Worm (Caenorhabditis elegans) whole organism, late embryonic: Measurements from ENCODE around the gene F28F9.3.

Experiments
- C08G9.2 ChIP-seq: sonication (generic microtip); optimal IDR thresholded peaks from 2 replicates; lab custom pipeline; 2016; ENCODE audit warnings: mild to moderate bottlenecking, missing genetic modification characterization, moderate library complexity, missing compliant biosample characterization
- T23F11.4 ChIP-seq: fragments of 200-800 bp; sonication (Bioruptor generic); optimal IDR thresholded peaks from 2 replicates; lab custom pipeline; 2018; ENCODE audit warnings: mild to moderate bottlenecking, missing genetic modification characterization, missing compliant biosample characterization
- Y22D7AL.16 ChIP-seq: sonication (generic microtip); optimal IDR thresholded peaks from 2 replicates; lab custom pipeline; 2016; ENCODE audit warnings: missing genetic modification characterization, missing compliant biosample characterization
- ahr-1 ChIP-seq: sonication (generic microtip); optimal IDR thresholded peaks from 2 replicates; lab custom pipeline; 2016; ENCODE audit warnings: missing genetic modification characterization, missing compliant biosample characterization
- ama-1 ChIP-seq: fragments of 150-350 bp; optimal IDR thresholded peaks from 2 replicates; lab custom pipeline; 2014
- ceh-14 ChIP-seq: sonication (generic microtip); optimal IDR thresholded peaks from 2 replicates; lab custom pipeline; 2016; ENCODE audit warnings: missing genotype, missing genetic modification characterization, missing compliant biosample characterization
- ceh-19 ChIP-seq: fragments of 200-800 bp; sonication (Bioruptor generic); optimal IDR thresholded peaks from 2 replicates; lab custom pipeline; 2018; ENCODE audit warnings: mild to moderate bottlenecking, missing genetic modification characterization, missing compliant biosample characterization
- ceh-2 ChIP-seq: sonication (generic microtip); optimal IDR thresholded peaks from 2 replicates; lab custom pipeline; 2016; ENCODE audit warnings: missing genotype, missing genetic modification characterization, missing compliant biosample characterization
- ceh-22 ChIP-seq: sonication (generic microtip); optimal IDR thresholded peaks from 2 replicates; lab custom pipeline; 2017; ENCODE audit warnings: missing biosample characterization, missing genetic modification characterization
- ceh-31 ChIP-seq: sonication (generic microtip); optimal IDR thresholded peaks from 2 replicates; lab custom pipeline; 2016; ENCODE audit warnings: missing genetic modification characterization, missing compliant biosample characterization
- ceh-34 ChIP-seq: sonication (generic microtip); optimal IDR thresholded peaks from 2 replicates; lab custom pipeline; 2016; ENCODE audit warnings: mild to moderate bottlenecking, missing genetic modification characterization, missing compliant biosample characterization
- ceh-48 ChIP-seq: sonication (generic microtip); optimal IDR thresholded peaks from 2 replicates; lab custom pipeline; 2016; ENCODE audit warnings: missing genetic modification characterization, inconsistent platforms, missing compliant biosample characterization
- ceh-6 ChIP-seq: fragments of 200-800 bp; sonication (Bioruptor generic); optimal IDR thresholded peaks from 2 replicates; lab custom pipeline; 2018; ENCODE audit warnings: mild to moderate bottlenecking, missing genetic modification characterization, missing compliant biosample characterization
- elt-2 ChIP-seq: sonication (generic microtip); optimal IDR thresholded peaks from 2 replicates; lab custom pipeline; 2016; ENCODE audit warnings: missing genetic modification reagents, missing genetic modification characterization, missing compliant biosample characterization
- eyg-1 ChIP-seq: sonication (generic microtip); optimal IDR thresholded peaks from 2 replicates; lab custom pipeline; 2016; ENCODE audit warnings: missing genotype, missing genetic modification characterization, missing compliant biosample characterization
- fax-1 ChIP-seq: sonication (generic microtip); optimal IDR thresholded peaks from 2 replicates; lab custom pipeline; 2016; ENCODE audit warnings: missing genotype, missing genetic modification characterization, missing compliant biosample characterization
- fkh-10 ChIP-seq: fragments of 150-350 bp; optimal IDR thresholded peaks from 2 replicates; lab custom pipeline; 2014; ENCODE audit warnings: missing biosample characterization, missing genetic modification reagents, missing genetic modification characterization
- gmeb-2 ChIP-seq: sonication (generic microtip); optimal IDR thresholded peaks from 2 replicates; lab custom pipeline; 2016; ENCODE audit warnings: missing genetic modification characterization, inconsistent platforms, missing compliant biosample characterization
- hlh-30 ChIP-seq: sonication (generic microtip); optimal IDR thresholded peaks from 2 replicates; lab custom pipeline; 2017; ENCODE audit warnings: antibody characterized with exemption, missing genetic modification characterization, missing compliant biosample characterization; ENCODE audit not compliant: insufficient read depth
- hlh-6 ChIP-seq: sonication (generic microtip); optimal IDR thresholded peaks from 2 replicates; lab custom pipeline; 2016; ENCODE audit warnings: missing genotype, missing genetic modification characterization, missing compliant biosample characterization
- hlh-8 ChIP-seq: sonication (generic microtip); optimal IDR thresholded peaks from 2 replicates; lab custom pipeline; 2016; ENCODE audit warnings: missing genotype, missing genetic modification characterization, missing compliant biosample characterization
- lim-6 ChIP-seq: sonication (generic microtip); optimal IDR thresholded peaks from 2 replicates; lab custom pipeline; 2016; ENCODE audit warnings: missing genetic modification characterization, missing compliant biosample characterization
- lin-11 ChIP-seq: fragments of 200-800 bp; sonication (Bioruptor generic); optimal IDR thresholded peaks from 2 replicates; lab custom pipeline; 2018; ENCODE audit warnings: mild to moderate bottlenecking, missing genetic modification characterization, missing compliant biosample characterization
- mec-3 ChIP-seq: sonication (generic microtip); optimal IDR thresholded peaks from 2 replicates; lab custom pipeline; 2016; ENCODE audit warnings: borderline replicate concordance, missing genetic modification characterization, missing compliant biosample characterization
- nfya-1 ChIP-seq: sonication (generic microtip); optimal IDR thresholded peaks from 2 replicates; lab custom pipeline; 2017; ENCODE audit warnings: missing genetic modification characterization, mild to moderate bottlenecking, missing compliant biosample characterization, antibody characterized with exemption, moderate library complexity
- npax-4 ChIP-seq: sonication (generic microtip); optimal IDR thresholded peaks from 2 replicates; lab custom pipeline; 2016; ENCODE audit warnings: missing genetic modification characterization, missing compliant biosample characterization
- odd-2 ChIP-seq: sonication (generic microtip); optimal IDR thresholded peaks from 2 replicates; lab custom pipeline; 2017; ENCODE audit warnings: antibody characterized with exemption, mild to moderate bottlenecking, missing genetic modification characterization, missing compliant biosample characterization
- pat-9 ChIP-seq: fragments of 200-800 bp; sonication (Bioruptor generic); optimal IDR thresholded peaks from 2 replicates; lab custom pipeline; 2018; ENCODE audit warnings: mild to moderate bottlenecking, missing genetic modification characterization, moderate library complexity, missing compliant biosample characterization
- pha-2 ChIP-seq: sonication (generic microtip); optimal IDR thresholded peaks from 2 replicates; lab custom pipeline; 2017; ENCODE audit warnings: mild to moderate bottlenecking, missing genetic modification characterization, missing compliant biosample characterization
- pqm-1 ChIP-seq: sonication (generic microtip); optimal IDR thresholded peaks from 2 replicates; lab custom pipeline; 2016; ENCODE audit warnings: missing genetic modification characterization, missing compliant biosample characterization
- ref-2 ChIP-seq: sonication (generic microtip); optimal IDR thresholded peaks from 2 replicates; lab custom pipeline; 2016; ENCODE audit warnings: missing genetic modification characterization, missing compliant biosample characterization
- rnt-1 ChIP-seq: sonication (generic microtip); optimal IDR thresholded peaks from 2 replicates; lab custom pipeline; 2016; ENCODE audit warnings: missing genetic modification characterization, missing compliant biosample characterization
- sdc-2 ChIP-seq: sonication (generic microtip); optimal IDR thresholded peaks from 2 replicates; lab custom pipeline; 2016; ENCODE audit warnings: missing genotype, missing genetic modification characterization, missing compliant biosample characterization
- sox-2 ChIP-seq: fragments of 200-800 bp; sonication (Bioruptor generic); IDR thresholded peaks from 2 replicates; pipeline ENCODE4 v1.3.6; 2022; ENCODE audit warnings: missing genetic modification reagents, missing genetic modification characterization, missing compliant biosample characterization
- sox-4 ChIP-seq: sonication (generic microtip); optimal IDR thresholded peaks from 2 replicates; lab custom pipeline; 2017; ENCODE audit warnings: mild to moderate bottlenecking, missing genetic modification characterization, inconsistent platforms, missing compliant biosample characterization
- tbx-2 ChIP-seq: sonication (generic microtip); optimal IDR thresholded peaks from 2 replicates; lab custom pipeline; 2016; ENCODE audit warnings: missing genetic modification characterization, missing compliant biosample characterization
- unc-3 ChIP-seq, 2 experiments: fragments of 200-800 bp in 1 of 2; sonication (Bioruptor generic) in 1 of 2; sonication (generic microtip) in 1 of 2; conservative IDR thresholded peaks in 1 of 2; optimal IDR thresholded peaks in 1 of 2; 2 replicates each; pipeline versions ENCODE4 v1.3.6 to Lab custom; 2016 to 2022; ENCODE audit warnings: missing compliant biosample characterization in 2 of 2, missing genetic modification characterization in 2 of 2, missing genetic modification reagents in 1 of 2
- unc-42 ChIP-seq: sonication (generic microtip); optimal IDR thresholded peaks from 2 replicates; lab custom pipeline; 2016; ENCODE audit warnings: missing genotype, missing genetic modification characterization, missing compliant biosample characterization
- unc-55 ChIP-seq: sonication (generic microtip); optimal IDR thresholded peaks from 2 replicates; lab custom pipeline; 2017; ENCODE audit warnings: missing biosample characterization, missing genetic modification reagents, missing genetic modification characterization
- unc-86 ChIP-seq: sonication (generic microtip); optimal IDR thresholded peaks from 2 replicates; lab custom pipeline; 2016; ENCODE audit warnings: missing genetic modification characterization, missing compliant biosample characterization
- zip-5 ChIP-seq: sonication (generic microtip); optimal IDR thresholded peaks from 2 replicates; lab custom pipeline; 2016; ENCODE audit warnings: missing genetic modification characterization, missing compliant biosample characterization
- ztf-16 ChIP-seq: sonication (generic microtip); optimal IDR thresholded peaks from 2 replicates; lab custom pipeline; 2017; ENCODE audit warnings: missing genetic modification characterization, missing compliant biosample characterization

Gene F28F9.3

ce11 chrIV:3817253-3817652, 9.4 kb upstream of the F28F9.3 start:
- TF ChIP-seq unc-55 (GFP tag; lab: Kevin White, UChicago) = no peak
- TF ChIP-seq T23F11.4 (GFP tag; lab: Kevin White, UChicago) = no peak
- no peak for TF ChIP-seq pha-2 (tag; lab: Kevin White, UChicago)
- no peak for TF ChIP-seq npax-4
- no peak for TF ChIP-seq unc-86 (tag; lab: Kevin White, UChicago)
- no peak for TF ChIP-seq odd-2 (tag; lab: Kevin White, UChicago)
- no peak for TF ChIP-seq lin-11 (tag; lab: Kevin White, UChicago)
- no peak for TF ChIP-seq ama-1 (lab: Kevin White, UChicago)
- TF ChIP-seq ref-2 = no peak
- TF ChIP-seq C08G9.2 = no peak

ce11 chrIV:3819278-3819777, 7.4 kb upstream of the F28F9.3 start, which contains the start of gene bris-1:
Gene bris-1, minus strand, starts transcription at chrIV:3819328.
- TF ChIP-seq pat-9 (tag; lab: Kevin White, UChicago) (no peak), eyg-1 (tag; lab: Kevin White, UChicago) (no peak), ama-1 (lab: Kevin White, UChicago) (no peak), fax-1 (no peak)

ce11 chrIV:3820133-3820532, 6.6 kb upstream of the F28F9.3 start:
- TF ChIP-seq sdc-2 (tag; lab: Kevin White, UChicago) = no peak
- TF ChIP-seq unc-42 (tag; lab: Kevin White, UChicago) = peak; percentile 58

- TF ChIP-seq ceh-48 = no peak
- no peak for TF ChIP-seq fax-1
- TF ChIP-seq ceh-14 (tag; lab: Kevin White, UChicago) = no peak
- TF ChIP-seq tbx-2 (tag; lab: Kevin White, UChicago) = no peak
- TF ChIP-seq ceh-22 (tag; lab: Kevin White, UChicago) = no peak
- no peak for TF ChIP-seq pat-9 (tag; lab: Kevin White, UChicago)
- TF ChIP-seq mec-3 (tag; lab: Kevin White, UChicago) = no peak
- TF ChIP-seq rnt-1 (tag; lab: Kevin White, UChicago) = no peak
- no peak for TF ChIP-seq npax-4
- TF ChIP-seq hlh-8 (tag; lab: Kevin White, UChicago) = no peak
- TF ChIP-seq ztf-16 = no peak
- no peak for TF ChIP-seq hlh-6 (tag; lab: Kevin White, UChicago)
- TF ChIP-seq ahr-1 (tag; lab: Kevin White, UChicago) = no peak
- TF ChIP-seq C08G9.2 = no peak
- no peak for TF ChIP-seq sox-4 (tag; lab: Kevin White, UChicago)
- no peak for TF ChIP-seq ceh-19
- no peak for TF ChIP-seq pqm-1 (tag; lab: Kevin White, UChicago)
- TF ChIP-seq ama-1 (lab: Kevin White, UChicago) = no peak
- TF ChIP-seq lim-6 (tag; lab: Kevin White, UChicago) = no peak
Observed at ce11 chrIV:3821554-3821953, 5.1 kb upstream of the F28F9.3 start.

- TF ChIP-seq tbx-2 (tag; lab: Kevin White, UChicago) (peak; percentile 67), unc-3 (GFP tag; conservative IDR thresholded peaks at IDR 0.05; lab: Robert Waterston, UW) (no peak), unc-3 (tag; optimal IDR thresholded peaks at IDR 0.05; lab: Kevin White, UChicago) (no peak), Y22D7AL.16 (no peak), hlh-8 (tag; lab: Kevin White, UChicago) (peak; percentile 48), ahr-1 (tag; lab: Kevin White, UChicago) (no peak), rnt-1 (tag; lab: Kevin White, UChicago) (no peak), zip-5 (tag; lab: Kevin White, UChicago) (no peak), unc-42 (tag; lab: Kevin White, UChicago) (peak; percentile 93), elt-2 (tag; lab: Kevin White, UChicago) (peak; percentile 11), ceh-31 (peak; percentile 63), ceh-6 (GFP tag; lab: Kevin White, UChicago) (no peak), fkh-10 (GFP tag; lab: Kevin White, UChicago) (no peak), sdc-2 (tag; lab: Kevin White, UChicago) (peak; percentile 2), hlh-30 (tag; lab: Kevin White, UChicago) (peak; percentile 85), ref-2 (peak; percentile 58), gmeb-2 (tag; lab: Kevin White, UChicago) (no peak), pqm-1 (tag; lab: Kevin White, UChicago) (no peak), sox-2 (GFP tag; lab: Robert Waterston, UW) (no peak), nfya-1 (tag; lab: Kevin White, UChicago) (peak; percentile 78), ceh-2 (tag; lab: Kevin White, UChicago) (no peak), ceh-34 (tag; lab: Kevin White, UChicago) (peak; percentile 54), unc-55 (GFP tag; lab: Kevin White, UChicago) (peak; percentile 62)
Observed at ce11 chrIV:3824720-3825119, 2.0 kb upstream of the F28F9.3 start.
